Fruit fly (Drosophila melanogaster): ENCODE results near the gene ham.

Gene ham

dm6 chr2L:18823243-18823803 lies 30.6 kb upstream of the ham start, which contains the start of gene Ugt36D1 (continued):
- TF ChIP-seq Sox102F (GFP tag; optimal IDR thresholded peaks at IDR 0.05) (peak; percentile 4), Blimp-1 (GFP tag; optimal IDR thresholded peaks at IDR 0.05) (peak; percentile 92)

- TF ChIP-seq fkh (GFP tag; optimal IDR thresholded peaks at IDR 0.05) = peak; percentile 73
- TF ChIP-seq CG8632 (GFP tag; optimal IDR thresholded peaks at IDR 0.05) = peak; percentile 3
- TF ChIP-seq eg (GFP tag; IDR thresholded peaks at IDR 0.05) = no peak
Measured at dm6 chr2L:18822805-18823204, 30.1 kb upstream of the ham start.

DNA sequence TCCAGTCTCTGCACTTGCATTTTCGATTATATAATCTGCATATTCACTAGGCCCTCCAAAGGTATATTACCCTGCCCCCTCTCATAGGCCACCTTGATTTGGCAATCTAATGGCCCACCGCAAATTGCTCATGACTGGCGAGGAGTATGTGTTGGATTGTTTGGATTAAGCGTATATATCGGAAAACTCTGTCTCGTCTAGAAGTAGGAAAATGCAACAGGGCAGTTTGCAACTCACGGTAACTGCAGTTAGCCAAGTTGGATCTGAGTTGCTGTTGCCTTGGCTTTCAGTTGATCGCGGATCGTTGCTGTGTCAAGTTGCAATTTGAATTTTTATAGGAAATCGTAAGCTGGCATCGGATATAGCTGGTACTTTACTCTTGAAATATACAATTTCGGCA lies 26.3 kb upstream of the ham start, which contains the start of gene Ugt36F1:
TSS of gene Ugt36F1 (plus strand) at position 301 of the 400 bp plus-strand sequence.
- TF ChIP-seq CG32006 (GFP tag; optimal IDR thresholded peaks at IDR 0.05) (no peak), lz (GFP tag; optimal IDR thresholded peaks at IDR 0.05) (no peak), CG3032 (tag; optimal IDR thresholded peaks at IDR 0.05) (no peak), topi (GFP tag; optimal IDR thresholded peaks at IDR 0.05) (no peak), dsx (GFP tag; optimal IDR thresholded peaks at IDR 0.05; ENCODE audit: poor library complexity, severe bottlenecking) (no peak), cyc (GFP tag; optimal IDR thresholded peaks at IDR 0.05) (no peak), CG3919 (GFP tag; optimal IDR thresholded peaks at IDR 0.05) (no peak), Eip75B (GFP tag; optimal IDR thresholded peaks at IDR 0.05) (no peak), CG1621 (tag; optimal IDR thresholded peaks at IDR 0.05) (no peak)

DNA sequence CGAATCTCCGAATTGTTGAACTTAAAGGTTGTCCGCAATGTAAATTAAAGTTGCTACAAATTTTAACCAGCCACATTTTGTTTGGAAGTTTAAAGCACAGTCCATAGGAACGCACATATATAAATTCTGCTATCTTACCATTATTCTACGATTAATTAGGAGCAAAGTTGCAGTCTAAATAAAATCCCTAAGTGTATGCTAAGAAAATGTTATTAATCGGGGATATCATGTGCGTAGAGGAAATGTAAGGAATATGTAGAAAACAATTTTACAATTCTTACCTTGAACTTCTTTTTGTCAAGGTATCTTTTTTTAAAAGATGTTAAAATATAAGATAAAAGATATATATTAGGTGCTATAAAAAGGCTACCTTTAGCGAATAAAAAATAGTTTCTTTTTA lies 25.7 kb upstream of the ham start:
- TF ChIP-seq Hr39 (GFP tag; optimal IDR thresholded peaks at IDR 0.05) = no peak
- no peak for TF ChIP-seq cyc (GFP tag; optimal IDR thresholded peaks at IDR 0.05)
- no peak for TF ChIP-seq fd85E (GFP tag; optimal IDR thresholded peaks at IDR 0.05)
- no peak for TF ChIP-seq vri (GFP tag; optimal IDR thresholded peaks at IDR 0.05)
- TF ChIP-seq acj6 (GFP tag; optimal IDR thresholded peaks at IDR 0.05) = no peak
- no peak for TF ChIP-seq dsx (GFP tag; optimal IDR thresholded peaks at IDR 0.05; ENCODE audit: poor library complexity, severe bottlenecking)
- no peak for TF ChIP-seq CG10669 (GFP tag; optimal IDR thresholded peaks at IDR 0.05)
- peak; percentile 17 for TF ChIP-seq svp (GFP tag)

DNA sequence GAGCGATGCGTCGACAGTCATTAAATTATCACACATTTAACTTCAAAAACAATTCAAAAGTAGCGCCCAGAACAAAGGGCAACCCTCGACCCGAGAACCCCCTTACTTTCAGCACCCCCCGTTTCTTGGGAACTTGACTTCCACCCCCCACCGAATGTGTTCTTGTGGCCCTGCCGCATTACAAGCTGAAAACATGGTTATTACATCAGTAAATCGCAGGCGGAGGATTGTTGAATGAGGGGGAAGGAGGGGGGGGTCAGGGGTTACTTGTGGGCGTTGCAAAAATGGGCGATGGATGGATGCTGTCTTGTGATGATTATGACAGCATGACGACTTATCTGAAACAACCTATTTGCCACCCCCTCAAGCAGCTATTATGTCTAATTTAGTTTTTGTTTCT lies 22.5 kb upstream of the ham start:
- no peak for TF ChIP-seq CG6163 (GFP tag; IDR thresholded peaks at IDR 0.05)
- no peak for TF ChIP-seq vri (GFP tag; optimal IDR thresholded peaks at IDR 0.05)
- no peak for TF ChIP-seq eg (GFP tag; IDR thresholded peaks at IDR 0.05)
- no peak for TF ChIP-seq Sox102F (GFP tag; optimal IDR thresholded peaks at IDR 0.05)
- no peak for TF ChIP-seq Hr39 (GFP tag; optimal IDR thresholded peaks at IDR 0.05)
- no peak for TF ChIP-seq dac (GFP tag; optimal IDR thresholded peaks at IDR 0.05)
- no peak for TF ChIP-seq CG16779 (tag; optimal IDR thresholded peaks at IDR 0.05)
- no peak for TF ChIP-seq CG6276 (GFP tag; optimal IDR thresholded peaks at IDR 0.05)
- no peak for TF ChIP-seq Blimp-1 (GFP tag; optimal IDR thresholded peaks at IDR 0.05)
- TF ChIP-seq net (GFP tag; optimal IDR thresholded peaks at IDR 0.05) = no peak
- no peak for TF ChIP-seq CG9139 (GFP tag; optimal IDR thresholded peaks at IDR 0.05)
- no peak for TF ChIP-seq Sox15 (GFP tag; optimal IDR thresholded peaks at IDR 0.05)
- no peak for TF ChIP-seq CG11294 (GFP tag; IDR thresholded peaks at IDR 0.05)

DNA sequence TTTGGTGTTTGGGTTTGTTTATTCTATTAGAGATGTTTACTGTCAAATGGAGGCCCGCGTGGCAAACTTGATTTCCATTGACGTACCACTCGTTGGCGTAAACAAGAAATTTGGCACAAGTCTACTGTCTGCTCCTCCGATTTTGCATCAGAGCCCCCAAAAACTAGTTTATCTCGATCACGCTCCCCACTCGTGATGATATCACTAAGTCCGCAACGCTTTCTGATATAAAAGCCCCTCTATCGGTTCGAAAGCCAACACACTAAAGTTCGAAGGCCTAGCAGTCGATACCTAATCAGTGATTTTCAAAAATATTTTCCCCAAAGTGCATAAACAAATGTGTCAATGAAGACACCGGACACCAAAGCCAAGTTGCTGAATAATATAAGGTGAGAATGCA lies 20.0 kb upstream of the ham start:
- TF ChIP-seq CG32006 (GFP tag; optimal IDR thresholded peaks at IDR 0.05) (no peak), Gug (GFP tag; IDR thresholded peaks at IDR 0.05) (no peak), CG6808 (GFP tag; optimal IDR thresholded peaks at IDR 0.05) (no peak), Ets96B (tag; optimal IDR thresholded peaks at IDR 0.05) (no peak), CG10669 (GFP tag; optimal IDR thresholded peaks at IDR 0.05) (no peak), net (GFP tag; optimal IDR thresholded peaks at IDR 0.05) (no peak), OdsH (GFP tag; optimal IDR thresholded peaks at IDR 0.05) (no peak), CG7368 (GFP tag; optimal IDR thresholded peaks at IDR 0.05) (no peak), salr (GFP tag; optimal IDR thresholded peaks at IDR 0.05) (no peak), lz (GFP tag; optimal IDR thresholded peaks at IDR 0.05) (no peak), CG4318 (GFP tag; optimal IDR thresholded peaks at IDR 0.05) (no peak), dsx (GFP tag; optimal IDR thresholded peaks at IDR 0.05; ENCODE audit: poor library complexity, severe bottlenecking) (no peak), CG11294 (GFP tag; IDR thresholded peaks at IDR 0.05) (no peak), Lpt (GFP tag; optimal IDR thresholded peaks at IDR 0.05) (no peak), CG8119 (GFP tag; IDR thresholded peaks at IDR 0.05) (no peak), CG1621 (tag; optimal IDR thresholded peaks at IDR 0.05) (no peak)

Data from whole organism, prepupa.